Fruit fly (Drosophila melanogaster) ovary, adult (tissue): ENCODE measurements around the gene EAChm.
A peak's percentile ranks its signal among the peaks of the same experiment; 100 is the strongest.

Experiments used
- CG17801 ChIP-seq: fragments of 200-800 bp; optimal IDR thresholded peaks from 2 replicates; lab custom pipeline; 2019; ENCODE audit warnings: missing biosample characterization, mild to moderate bottlenecking, missing genetic modification characterization, moderate library complexity; ENCODE audit not compliant: partially characterized antibody

Gene EAChm

dm6 chr3L:15098659-15099512 lies 44.3 kb downstream of the EAChm start:
- peak; percentile 86 for TF ChIP-seq CG17801 (GFP tag; lab: Kevin White, UChicago)

dm6 chr3L:15099541-15099940 lies 45.0 kb downstream of the EAChm start:
- TF ChIP-seq CG17801 (GFP tag; lab: Kevin White, UChicago): no peak

dm6 chr3L:15100983-15101382 lies 46.4 kb downstream of the EAChm start:
- no peak for TF ChIP-seq CG17801 (GFP tag; lab: Kevin White, UChicago)

- TF ChIP-seq CG17801 (GFP tag; lab: Kevin White, UChicago): no peak
Measured at dm6 chr3L:15101639-15102413, 47.2 kb downstream of the EAChm start.

dm6 chr3L:15102669-15103309 lies 48.2 kb downstream of the EAChm start:
- TF ChIP-seq CG17801 (GFP tag; lab: Kevin White, UChicago): no peak

- no peak for TF ChIP-seq CG17801 (GFP tag; lab: Kevin White, UChicago)
Measured at dm6 chr3L:15103988-15104848, 49.6 kb downstream of the EAChm start.

dm6 chr3L:15104849-15105555 lies 50.4 kb downstream of the EAChm start:
- TF ChIP-seq CG17801 (GFP tag; lab: Kevin White, UChicago): no peak
